Worm (Caenorhabditis elegans) whole organism, L2 larva: ENCODE measurements around the gene cki-1.

Experiments used
- alr-1 ChIP-seq: fragments of 150-350 bp; optimal IDR thresholded peaks from 2 replicates; lab custom pipeline; 2014; ENCODE audit warnings: missing biosample characterization, missing genetic modification characterization
- blmp-1 ChIP-seq: sonication (generic microtip); optimal IDR thresholded peaks from 2 replicates; lab custom pipeline; 2017; ENCODE audit warnings: missing genetic modification characterization, mild to moderate bottlenecking, missing compliant biosample characterization, antibody characterized with exemption, moderate library complexity; ENCODE audit not compliant: insufficient read depth
- fos-1 ChIP-seq: fragments of 150-350 bp; optimal IDR thresholded peaks from 2 replicates; lab custom pipeline; 2014; ENCODE audit warnings: missing biosample characterization, missing genetic modification characterization
- lin-11 ChIP-seq: fragments of 150-350 bp; sonication (generic microtip); optimal IDR thresholded peaks from 2 replicates; lab custom pipeline; 2014; ENCODE audit warnings: missing biosample characterization, missing genetic modification characterization, inconsistent platforms, mixed read lengths
- lin-39 ChIP-seq: fragments of 150-350 bp; optimal IDR thresholded peaks from 2 replicates; lab custom pipeline; 2014; ENCODE audit warnings: missing biosample characterization, missing genetic modification reagents, missing genetic modification characterization
- mab-5 ChIP-seq: fragments of 150-350 bp; optimal IDR thresholded peaks from 2 replicates; lab custom pipeline; 2014; ENCODE audit warnings: missing biosample characterization, missing genetic modification characterization
- mbf-1 ChIP-seq: sonication (generic microtip); optimal IDR thresholded peaks from 2 replicates; lab custom pipeline; 2017; ENCODE audit warnings: missing biosample characterization, missing genetic modification characterization
- nhr-10 ChIP-seq: sonication (generic microtip); optimal IDR thresholded peaks from 2 replicates; lab custom pipeline; 2017; ENCODE audit warnings: missing biosample characterization, missing genetic modification characterization
- nhr-77 ChIP-seq: fragments of 150-350 bp; optimal IDR thresholded peaks from 2 replicates; lab custom pipeline; 2014; ENCODE audit warnings: missing biosample characterization, missing genetic modification characterization
- sma-9 ChIP-seq, 2 experiments: fragments of 150-350 bp in 1 of 2; sonication (generic microtip) in 1 of 2; optimal IDR thresholded peaks; 2 replicates each; lab custom pipeline; 2014 to 2016; ENCODE audit warnings: missing genetic modification characterization in 2 of 2, mild to moderate bottlenecking in 1 of 2, missing biosample characterization in 1 of 2, missing compliant biosample characterization in 1 of 2, missing genetic modification reagents in 1 of 2, moderate library complexity in 1 of 2
- unc-55 ChIP-seq: fragments of 150-350 bp; sonication (generic microtip); optimal IDR thresholded peaks from 3 replicates; lab custom pipeline; 2014; ENCODE audit warnings: missing biosample characterization, missing genetic modification reagents, missing genetic modification characterization
- ztf-11 ChIP-seq: sonication (generic microtip); optimal IDR thresholded peaks from 2 replicates; lab custom pipeline; 2017; ENCODE audit warnings: missing biosample characterization, missing genetic modification characterization

ce11 chrII:7776715-7777114 lies 34.3 kb upstream of the cki-1 start:
- no peak for TF ChIP-seq unc-55 (GFP tag; lab: Kevin White, UChicago)
- no peak for TF ChIP-seq nhr-10 (tag; lab: Kevin White, UChicago)
- TF ChIP-seq lin-39 (tag; lab: Kevin White, UChicago): no peak
- no peak for TF ChIP-seq blmp-1 (tag; lab: Kevin White, UChicago)
- TF ChIP-seq mab-5 (tag; lab: Kevin White, UChicago): no peak
- TF ChIP-seq ztf-11 (tag; lab: Kevin White, UChicago): no peak
- TF ChIP-seq mbf-1 (tag; lab: Kevin White, UChicago): no peak
- peak; percentile 85 for TF ChIP-seq sma-9 (GFP tag; optimal IDR thresholded peaks at IDR 0.05; lab: Kevin White, UChicago)
- TF ChIP-seq sma-9 (tag; optimal IDR thresholded peaks at IDR 0.05; lab: Kevin White, UChicago): no peak
- no peak for TF ChIP-seq alr-1 (tag; lab: Kevin White, UChicago)
- peak; percentile 82 for TF ChIP-seq fos-1 (tag; lab: Kevin White, UChicago)
- no peak for TF ChIP-seq nhr-77
- no peak for TF ChIP-seq lin-11 (tag; lab: Kevin White, UChicago)
